Fruit fly (Drosophila melanogaster) whole organism, wandering third instar larva: Measurements from ENCODE around the gene Tdrd3.

Experiments used
- Abd-B ChIP-seq: fragments of >200 bp; optimal IDR thresholded peaks from 2 replicates; lab custom pipeline; 2017; ENCODE audit warnings: missing biosample characterization, missing genetic modification characterization
- CG32264 ChIP-seq: fragments of 200-800 bp; sonication (Bioruptor generic); optimal IDR thresholded peaks from 2 replicates; lab custom pipeline; 2016; ENCODE audit warnings: missing biosample characterization, missing genetic modification characterization
- CG9705 ChIP-seq: fragments of 200-800 bp; sonication (Bioruptor generic); optimal IDR thresholded peaks from 2 replicates; lab custom pipeline; 2018; ENCODE audit warnings: missing biosample characterization, mild to moderate bottlenecking, missing genetic modification characterization
- CrebA ChIP-seq: fragments of 200-800 bp; sonication (Bioruptor generic); optimal IDR thresholded peaks from 2 replicates; lab custom pipeline; 2016; ENCODE audit warnings: missing biosample characterization, mild to moderate bottlenecking, missing genetic modification characterization, borderline replicate concordance
- Dfd ChIP-seq: fragments of >200 bp; optimal IDR thresholded peaks from 2 replicates; lab custom pipeline; 2017; ENCODE audit warnings: missing biosample characterization, missing genetic modification characterization
- Dif ChIP-seq: fragments of 200-275, 200-300 bp; sonication (Bioruptor generic); optimal IDR thresholded peaks from 2 replicates; lab custom pipeline; 2018; ENCODE audit warnings: missing biosample characterization, missing genetic modification characterization; ENCODE audit not compliant: partially characterized antibody
- GATAd ChIP-seq: sonication (Bioruptor generic); optimal IDR thresholded peaks from 2 replicates; lab custom pipeline; 2016; ENCODE audit warnings: missing biosample characterization, missing genetic modification characterization
- HLH106 ChIP-seq: fragments of 200-800 bp; optimal IDR thresholded peaks from 3 replicates; lab custom pipeline; 2019; ENCODE audit warnings: missing biosample characterization, mild to moderate bottlenecking, missing genetic modification characterization, moderate library complexity
- Hnf4 ChIP-seq: fragments of 200-800 bp; sonication (Bioruptor generic); optimal IDR thresholded peaks from 2 replicates; lab custom pipeline; 2016; ENCODE audit warnings: missing biosample characterization, mild to moderate bottlenecking, missing genetic modification characterization
- Hr78 ChIP-seq: fragments of >200 bp; optimal IDR thresholded peaks from 2 replicates; lab custom pipeline; 2017; ENCODE audit warnings: missing biosample characterization, missing genetic modification characterization
- Hr83 ChIP-seq: fragments of 200-300 bp; sonication (Bioruptor generic); optimal IDR thresholded peaks from 2 replicates; lab custom pipeline; 2016; ENCODE audit warnings: missing biosample characterization, mild to moderate bottlenecking, missing genetic modification characterization, moderate library complexity; ENCODE audit not compliant: poor library complexity, severe bottlenecking
- Jra ChIP-seq: sonication (Bioruptor generic); optimal IDR thresholded peaks from 2 replicates; lab custom pipeline; 2016; ENCODE audit warnings: missing biosample characterization, missing genetic modification characterization
- Mio ChIP-seq: sonication (Bioruptor generic); optimal IDR thresholded peaks from 2 replicates; lab custom pipeline; 2016; ENCODE audit warnings: missing biosample characterization, missing genetic modification characterization
- Myc ChIP-seq: fragments of >200 bp; optimal IDR thresholded peaks from 2 replicates; lab custom pipeline; 2017
- N ChIP-seq: fragments of >200 bp; optimal IDR thresholded peaks from 2 replicates; lab custom pipeline; 2018; ENCODE audit warnings: missing biosample characterization, missing external identifiers, missing genetic modification characterization
- OdsH ChIP-seq: fragments of 200-800 bp; sonication (Bioruptor generic); optimal IDR thresholded peaks from 2 replicates; lab custom pipeline; 2016; ENCODE audit warnings: missing biosample characterization, mild to moderate bottlenecking, missing genetic modification characterization
- Rel ChIP-seq, 2 experiments: fragments of 200-800 bp; sonication (Bioruptor generic) in 1 of 2; optimal IDR thresholded peaks; 2 replicates in 1 of 2; 3 replicates in 1 of 2; lab custom pipeline; 2016 to 2019; ENCODE audit warnings: mild to moderate bottlenecking in 2 of 2, missing biosample characterization in 2 of 2, missing genetic modification characterization in 2 of 2, moderate library complexity in 1 of 2
- Sp1 ChIP-seq: fragments of 200-800 bp; sonication (Bioruptor generic); optimal IDR thresholded peaks from 3 replicates; lab custom pipeline; 2019; ENCODE audit warnings: missing biosample characterization, mild to moderate bottlenecking, missing genetic modification characterization, moderate library complexity
- Vsx2 ChIP-seq: fragments of 200-300, 225-300 bp; sonication (Bioruptor generic); optimal IDR thresholded peaks from 2 replicates; lab custom pipeline; 2018; ENCODE audit warnings: missing biosample characterization, missing genetic modification characterization; ENCODE audit not compliant: partially characterized antibody
- br ChIP-seq: fragments of 200-800 bp; sonication (Bioruptor generic); optimal IDR thresholded peaks from 2 replicates; lab custom pipeline; 2016; ENCODE audit warnings: missing biosample characterization, missing genetic modification characterization
- brk ChIP-seq: fragments of 200-800 bp; sonication (Bioruptor generic); optimal IDR thresholded peaks from 2 replicates; lab custom pipeline; 2016; ENCODE audit warnings: missing biosample characterization, mild to moderate bottlenecking, missing genetic modification characterization
- dl ChIP-seq, 2 experiments: fragments of 175-275, 200-275 bp in 1 of 2; fragments of 200-275 bp in 1 of 2; sonication (Bioruptor generic); optimal IDR thresholded peaks; lab custom pipeline; 2018; ENCODE audit warnings: mild to moderate bottlenecking in 2 of 2, missing biosample characterization in 2 of 2, missing genetic modification characterization in 2 of 2, moderate library complexity in 2 of 2; ENCODE audit not compliant: partially characterized antibody in 2 of 2, insufficient read depth in 1 of 2
- dmrt93B ChIP-seq: fragments of 200-800 bp; sonication (Bioruptor generic); optimal IDR thresholded peaks from 2 replicates; lab custom pipeline; 2018; ENCODE audit warnings: missing biosample characterization, mild to moderate bottlenecking, missing genetic modification characterization
- dsf ChIP-seq: sonication (Bioruptor generic); optimal IDR thresholded peaks from 2 replicates; lab custom pipeline; 2016; ENCODE audit warnings: missing biosample characterization, missing genetic modification characterization, borderline replicate concordance
- ey ChIP-seq: fragments of 200-800 bp; sonication (Bioruptor generic); optimal IDR thresholded peaks from 2 replicates; lab custom pipeline; 2016; ENCODE audit warnings: missing biosample characterization, missing genetic modification characterization
- foxo ChIP-seq, 2 experiments: fragments of 200-800 bp; sonication (Bioruptor generic); optimal IDR thresholded peaks; 2 replicates in 1 of 2; 3 replicates in 1 of 2; lab custom pipeline; 2016 to 2017; ENCODE audit warnings: missing biosample characterization in 2 of 2, missing genetic modification characterization in 2 of 2
- fru ChIP-seq: fragments of 200-800 bp; sonication (Bioruptor generic); optimal IDR thresholded peaks from 3 replicates; lab custom pipeline; 2016; ENCODE audit warnings: missing biosample characterization, mild to moderate bottlenecking, missing genetic modification characterization
- h ChIP-seq: fragments of 200-800 bp; sonication (Bioruptor generic); optimal IDR thresholded peaks from 3 replicates; lab custom pipeline; 2016; ENCODE audit warnings: missing biosample characterization, mild to moderate bottlenecking, missing genetic modification characterization
- jim ChIP-seq: fragments of 175-275, 200-325 bp; sonication (Bioruptor generic); optimal IDR thresholded peaks from 2 replicates; lab custom pipeline; 2016; ENCODE audit warnings: missing biosample characterization, mild to moderate bottlenecking, missing genetic modification characterization
- lola ChIP-seq: fragments of >200 bp; optimal IDR thresholded peaks from 2 replicates; lab custom pipeline; 2017; ENCODE audit warnings: missing biosample characterization, missing genetic modification characterization
- pan ChIP-seq: fragments of >200 bp; optimal IDR thresholded peaks from 2 replicates; lab custom pipeline; 2017
- psq ChIP-seq: fragments of 200-800 bp; sonication (Bioruptor generic); optimal IDR thresholded peaks from 3 replicates; lab custom pipeline; 2017; ENCODE audit warnings: missing biosample characterization, mild to moderate bottlenecking, missing genetic modification characterization, moderate library complexity
- rgr ChIP-seq: fragments of 200-800 bp; sonication (Bioruptor generic); optimal IDR thresholded peaks from 3 replicates; lab custom pipeline; 2016; ENCODE audit warnings: missing biosample characterization, mild to moderate bottlenecking, missing genetic modification characterization
- sage ChIP-seq: fragments of 200-800 bp; sonication (Bioruptor generic); optimal IDR thresholded peaks from 2 replicates; lab custom pipeline; 2016; ENCODE audit warnings: missing biosample characterization, mild to moderate bottlenecking, missing genetic modification characterization
- sv ChIP-seq: fragments of 200-800 bp; sonication (Bioruptor generic); optimal IDR thresholded peaks from 3 replicates; lab custom pipeline; 2016; ENCODE audit warnings: missing biosample characterization, missing genetic modification characterization
- tai ChIP-seq: sonication (Bioruptor generic); optimal IDR thresholded peaks from 2 replicates; lab custom pipeline; 2016; ENCODE audit warnings: missing biosample characterization, missing genetic modification characterization
- usp ChIP-seq: fragments of >200 bp; optimal IDR thresholded peaks from 2 replicates; lab custom pipeline; 2017; ENCODE audit warnings: missing biosample characterization, missing genetic modification characterization
- woc ChIP-seq: sonication (Bioruptor generic); optimal IDR thresholded peaks from 2 replicates; lab custom pipeline; 2016; ENCODE audit warnings: missing biosample characterization, mild to moderate bottlenecking, missing genetic modification characterization

The Tdrd3 gene

dm6 chr3L:14786230-14786850 is at the start of gene Tdrd3, which contains the start of gene bmm:
Tdrd3 (plus strand) TSS chr3L:14786791.
bmm (minus strand) TSS chr3L:14786412.
- peak; percentile 72 for TF ChIP-seq CG9705 (GFP tag; lab: Kevin White, UChicago)
- TF ChIP-seq Hr78 (GFP tag; lab: Kevin White, UChicago), result no peak
- peak; percentile 19 for TF ChIP-seq sage (GFP tag; lab: Kevin White, UChicago)
- peak; percentile 51 for TF ChIP-seq Dif (GFP tag; lab: Kevin White, UChicago)
- TF ChIP-seq dl (GFP tag; optimal IDR thresholded peaks at IDR 0.05; lab: Kevin White, UChicago; ENCODE audit: insufficient read depth in 1 of 2, partially characterized antibody in 2 of 2), result no peak
- peak; percentile 75 for TF ChIP-seq dmrt93B (GFP tag; lab: Kevin White, UChicago)
- peak; percentile 67 for TF ChIP-seq ey (GFP tag; lab: Kevin White, UChicago)
- TF ChIP-seq Jra, result no peak
- TF ChIP-seq N (GFP tag; lab: Kevin White, UChicago), result no peak
- TF ChIP-seq CrebA (GFP tag; lab: Kevin White, UChicago), result no peak
- TF ChIP-seq pan (lab: Kevin White, UChicago), result no peak
- TF ChIP-seq brk (GFP tag; lab: Kevin White, UChicago), result peak; percentile 76
- TF ChIP-seq Hr83, result peak; percentile 90
- peak; percentile 24 for TF ChIP-seq br (GFP tag; lab: Kevin White, UChicago)
- TF ChIP-seq tai (GFP tag; lab: Kevin White, UChicago), result no peak
- TF ChIP-seq h (GFP tag; lab: Kevin White, UChicago), result peak; percentile 50
- peak; percentile 60 for TF ChIP-seq fru (GFP tag; lab: Kevin White, UChicago)
- peak; percentile 54 for TF ChIP-seq GATAd (GFP tag; lab: Kevin White, UChicago)
- TF ChIP-seq Myc (lab: Kevin White, UChicago), result no peak
- no peak for TF ChIP-seq Dfd (GFP tag; lab: Kevin White, UChicago)
- TF ChIP-seq Mio, result no peak
- no peak for TF ChIP-seq usp (GFP tag; lab: Kevin White, UChicago)
- peak; percentile 87 for TF ChIP-seq Sp1 (GFP tag; lab: Kevin White, UChicago)
- TF ChIP-seq Hnf4 (GFP tag; lab: Kevin White, UChicago), result peak; percentile 74
- peak; percentile 77 for TF ChIP-seq OdsH (GFP tag; lab: Kevin White, UChicago)
- no peak for TF ChIP-seq Rel (GFP tag; optimal IDR thresholded peaks at IDR 0.05; lab: Kevin White, UChicago)
- TF ChIP-seq Rel (tag; optimal IDR thresholded peaks at IDR 0.05; lab: Kevin White, UChicago), result peak; percentile 48
- TF ChIP-seq lola, result no peak
- TF ChIP-seq Vsx2, result no peak
- peak; percentile 58 for TF ChIP-seq sv (GFP tag; lab: Kevin White, UChicago)
- peak; percentile 85 for TF ChIP-seq HLH106 (tag; lab: Kevin White, UChicago)
- peak in 1 of 2 experiments; percentile 83 for TF ChIP-seq foxo (GFP tag; optimal IDR thresholded peaks at IDR 0.05; lab: Kevin White, UChicago)
- peak; percentile 64 for TF ChIP-seq woc (GFP tag; lab: Kevin White, UChicago)
- no peak for TF ChIP-seq Abd-B (GFP tag; lab: Kevin White, UChicago)
- peak; percentile 79 for TF ChIP-seq psq (GFP tag; lab: Kevin White, UChicago)
- peak; percentile 77 for TF ChIP-seq rgr (GFP tag; lab: Kevin White, UChicago)
- TF ChIP-seq dsf, result peak; percentile 23
- peak; percentile 61 for TF ChIP-seq jim (GFP tag; lab: Kevin White, UChicago)
- TF ChIP-seq CG32264 (GFP tag; lab: Kevin White, UChicago), result no peak

- TF ChIP-seq brk (GFP tag; lab: Kevin White, UChicago) (peak; percentile 2), N (GFP tag; lab: Kevin White, UChicago) (no peak), psq (GFP tag; lab: Kevin White, UChicago) (peak; percentile 90)
- TF ChIP-seq, all 38 proteins: peak for 2
Observed at dm6 chr3L:14743106-14743692, 43.4 kb upstream of the Tdrd3 start.
